Worm (Caenorhabditis elegans): Measurements from ENCODE around the gene F35E8.13.

ce11 chrV:15888751-15889150 is 34.3 kb upstream of the F35E8.13 start, which contains the start of gene cgt-1:
- TF ChIP-seq flt-1 (GFP tag; IDR thresholded peaks at IDR 0.05) (no peak), tbx-37 (GFP tag; conservative IDR thresholded peaks at IDR 0.05) (no peak), ama-1 (optimal IDR thresholded peaks at IDR 0.05) (no peak), tra-4 (tag; optimal IDR thresholded peaks at IDR 0.05) (no peak), tbx-11 (GFP tag; IDR thresholded peaks at IDR 0.05) (no peak), hmg-4 (GFP tag; optimal IDR thresholded peaks at IDR 0.05) (no peak), hnd-1 (tag; optimal IDR thresholded peaks at IDR 0.05) (no peak), F13C5.2 (tag; optimal IDR thresholded peaks at IDR 0.05) (no peak), sea-1 (GFP tag; conservative IDR thresholded peaks at IDR 0.05) (no peak), ceh-13 (GFP tag; optimal IDR thresholded peaks at IDR 0.05) (no peak), hmbx-1 (tag; optimal IDR thresholded peaks at IDR 0.05) (no peak), ceh-36 (tag; optimal IDR thresholded peaks at IDR 0.05) (no peak), pes-1 (GFP tag; IDR thresholded peaks at IDR 0.05) (no peak), scrt-1 (GFP tag; IDR thresholded peaks at IDR 0.05) (no peak)

Data from whole organism, early embryonic.